Worm (Caenorhabditis elegans) whole organism, early embryonic: ENCODE data around the gene T26C12.2.
"Not testable (repeated sequence)": the region's sequence is repeated elsewhere in the genome, so short reads cannot be mapped to it uniquely, and the experiment has no call there.

Experiments used
- B0310.2 ChIP-seq: sonication (generic microtip); optimal IDR thresholded peaks from 2 replicates; lab custom pipeline; 2016; ENCODE audit warnings: mild to moderate bottlenecking, missing genetic modification characterization, missing compliant biosample characterization
- F13C5.2 ChIP-seq: sonication (generic microtip); optimal IDR thresholded peaks from 2 replicates; lab custom pipeline; 2017; ENCODE audit warnings: mild to moderate bottlenecking, missing genetic modification characterization, inconsistent platforms, missing compliant biosample characterization
- aly-1 ChIP-seq: sonication (generic microtip); optimal IDR thresholded peaks from 2 replicates; lab custom pipeline; 2016; ENCODE audit warnings: missing genetic modification characterization, missing compliant biosample characterization
- ama-1 ChIP-seq: fragments of 150-350 bp; optimal IDR thresholded peaks from 2 replicates; lab custom pipeline; 2014
- ceh-13 ChIP-seq: fragments of 200-800 bp; sonication (Bioruptor generic); optimal IDR thresholded peaks from 2 replicates; lab custom pipeline; 2018; ENCODE audit warnings: mild to moderate bottlenecking, missing genetic modification characterization, missing compliant biosample characterization
- ceh-36 ChIP-seq: sonication (generic microtip); optimal IDR thresholded peaks from 2 replicates; lab custom pipeline; 2016; ENCODE audit warnings: missing genetic modification characterization, inconsistent platforms, missing compliant biosample characterization
- ets-7 ChIP-seq: sonication (generic microtip); optimal IDR thresholded peaks from 2 replicates; lab custom pipeline; 2016; ENCODE audit warnings: missing genotype, missing genetic modification characterization, missing compliant biosample characterization
- flt-1 ChIP-seq: fragments of 200-800 bp; sonication (Bioruptor generic); IDR thresholded peaks from 2 replicates; pipeline ENCODE4 v1.3.6; 2022; ENCODE audit warnings: missing genetic modification characterization, missing compliant biosample characterization
- hmbx-1 ChIP-seq: sonication (generic microtip); optimal IDR thresholded peaks from 2 replicates; lab custom pipeline; 2016; ENCODE audit warnings: mild to moderate bottlenecking, missing genetic modification characterization, missing compliant biosample characterization
- hmg-4 ChIP-seq: fragments of 200-800 bp; sonication (Bioruptor generic); optimal IDR thresholded peaks from 2 replicates; lab custom pipeline; 2018; ENCODE audit warnings: mild to moderate bottlenecking, missing genetic modification characterization, missing compliant biosample characterization
- hnd-1 ChIP-seq: sonication (generic microtip); optimal IDR thresholded peaks from 2 replicates; lab custom pipeline; 2016; ENCODE audit warnings: missing genetic modification characterization, missing compliant biosample characterization
- pes-1 ChIP-seq: fragments of 200-800 bp; sonication (Bioruptor generic); IDR thresholded peaks from 2 replicates; pipeline ENCODE4 v1.3.6; 2022; ENCODE audit warnings: missing genetic modification reagents, missing genetic modification characterization, missing compliant biosample characterization
- scrt-1 ChIP-seq: fragments of 200-800 bp; sonication (Bioruptor generic); IDR thresholded peaks from 2 replicates; pipeline ENCODE4 v1.3.6; 2022; ENCODE audit warnings: missing genetic modification characterization, missing compliant biosample characterization
- sea-1 ChIP-seq: fragments of 200-800 bp; sonication (Bioruptor generic); conservative IDR thresholded peaks from 2 replicates; pipeline ENCODE4 v1.3.6; 2022; ENCODE audit warnings: missing genetic modification characterization, missing compliant biosample characterization
- tbx-11 ChIP-seq: fragments of 200-800 bp; sonication (Bioruptor generic); IDR thresholded peaks from 2 replicates; pipeline ENCODE4 v1.3.6; 2022; ENCODE audit warnings: missing genetic modification characterization, missing compliant biosample characterization
- tbx-37 ChIP-seq: fragments of 200-800 bp; sonication (Bioruptor generic); conservative IDR thresholded peaks from 2 replicates; pipeline ENCODE4 v1.3.6; 2022; ENCODE audit warnings: missing genetic modification reagents, missing genetic modification characterization, missing compliant biosample characterization
- tra-4 ChIP-seq: sonication (generic microtip); optimal IDR thresholded peaks from 2 replicates; lab custom pipeline; 2017; ENCODE audit warnings: missing genetic modification characterization, missing compliant biosample characterization

T26C12.2 gene

ce11 chrIV:3265657-3266056 is at the start of gene T26C12.2:
T26C12.2 (minus strand) TSS chrIV:3265757.
- TF ChIP-seq pes-1 (GFP tag; lab: Robert Waterston, UW) = no peak
- TF ChIP-seq scrt-1 (GFP tag; lab: Robert Waterston, UW) = no peak
- no peak for TF ChIP-seq B0310.2 (tag; lab: Kevin White, UChicago)
- TF ChIP-seq tra-4 = no peak
- no peak for TF ChIP-seq sea-1 (GFP tag; lab: Robert Waterston, UW)

- no peak for TF ChIP-seq tra-4
- TF ChIP-seq flt-1 (GFP tag; lab: Robert Waterston, UW) = no peak
- TF ChIP-seq tbx-37 (GFP tag; lab: Robert Waterston, UW) = no peak
- no peak for TF ChIP-seq tbx-11 (GFP tag; lab: Robert Waterston, UW)
- TF ChIP-seq pes-1 (GFP tag; lab: Robert Waterston, UW) = no peak
- TF ChIP-seq hmg-4 (GFP tag; lab: Kevin White, UChicago) = peak; percentile 28
These were observed 45.7 kb upstream of the T26C12.2 start, which contains the start of gene zip-11 for ce11 chrIV:3311243-3311642. zip-11 (plus strand) TSS chrIV:3311276.

- TF ChIP-seq ets-7 (tag; lab: Kevin White, UChicago) = no peak
- TF ChIP-seq B0310.2 (tag; lab: Kevin White, UChicago) = no peak
- no peak for TF ChIP-seq sea-1 (GFP tag; lab: Robert Waterston, UW)
- TF ChIP-seq tbx-11 (GFP tag; lab: Robert Waterston, UW) = no peak
- no peak for TF ChIP-seq ama-1
- TF ChIP-seq aly-1 = no peak
- no peak for TF ChIP-seq flt-1 (GFP tag; lab: Robert Waterston, UW)
- no peak for TF ChIP-seq hmg-4 (GFP tag; lab: Kevin White, UChicago)
- no peak for TF ChIP-seq ceh-13 (GFP tag; lab: Kevin White, UChicago)
- no peak for TF ChIP-seq tbx-37 (GFP tag; lab: Robert Waterston, UW)
- no peak for TF ChIP-seq scrt-1 (GFP tag; lab: Robert Waterston, UW)
- no peak for TF ChIP-seq F13C5.2 (tag; lab: Kevin White, UChicago)
- TF ChIP-seq hnd-1 (tag; lab: Kevin White, UChicago) = no peak
- no peak for TF ChIP-seq hmbx-1 (tag; lab: Kevin White, UChicago)
- no peak for TF ChIP-seq ceh-36 (tag; lab: Kevin White, UChicago)
These were observed 45.2 kb upstream of the T26C12.2 start for ce11 chrIV:3310662-3311219.

- no peak for TF ChIP-seq tbx-11 (GFP tag; lab: Robert Waterston, UW)
- no peak for TF ChIP-seq scrt-1 (GFP tag; lab: Robert Waterston, UW)
- TF ChIP-seq hmbx-1 (tag; lab: Kevin White, UChicago) = no peak
- no peak for TF ChIP-seq sea-1 (GFP tag; lab: Robert Waterston, UW)
- TF ChIP-seq hmg-4 (GFP tag; lab: Kevin White, UChicago) = no peak
- no peak for TF ChIP-seq B0310.2 (tag; lab: Kevin White, UChicago)
These were observed 43.3 kb upstream of the T26C12.2 start for ce11 chrIV:3308885-3309284.

- no peak for TF ChIP-seq flt-1 (GFP tag; lab: Robert Waterston, UW)
- TF ChIP-seq F13C5.2 (tag; lab: Kevin White, UChicago) = no peak
- no peak for TF ChIP-seq hmg-4 (GFP tag; lab: Kevin White, UChicago)
- TF ChIP-seq tbx-11 (GFP tag; lab: Robert Waterston, UW) = no peak
- no peak for TF ChIP-seq aly-1
- no peak for TF ChIP-seq pes-1 (GFP tag; lab: Robert Waterston, UW)
- no peak for TF ChIP-seq ceh-36 (tag; lab: Kevin White, UChicago)
- no peak for TF ChIP-seq tbx-37 (GFP tag; lab: Robert Waterston, UW)
- TF ChIP-seq scrt-1 (GFP tag; lab: Robert Waterston, UW) = no peak
- no peak for TF ChIP-seq ets-7 (tag; lab: Kevin White, UChicago)
- no peak for TF ChIP-seq hmbx-1 (tag; lab: Kevin White, UChicago)
- no peak for TF ChIP-seq tra-4
- TF ChIP-seq ama-1 = no peak
- no peak for TF ChIP-seq hnd-1 (tag; lab: Kevin White, UChicago)
These were observed 41.9 kb upstream of the T26C12.2 start, which contains the start of gene W08E12.9 for ce11 chrIV:3307463-3307862. W08E12.9 (minus strand) TSS chrIV:3307563.

ce11 chrIV:3305575-3305974 is 40.0 kb upstream of the T26C12.2 start, which contains the start of gene W08E12.2:
W08E12.2 (plus strand) TSS chrIV:3305875.
- TF ChIP-seq tbx-11 (GFP tag; lab: Robert Waterston, UW) = no peak

- TF ChIP-seq scrt-1 (GFP tag; lab: Robert Waterston, UW); tbx-37 (GFP tag; lab: Robert Waterston, UW); ets-7 (tag; lab: Kevin White, UChicago): not testable (repeated sequence)
These were observed 38.1 kb upstream of the T26C12.2 start, which contains the start of gene idpp-12 for ce11 chrIV:3303690-3304089. idpp-12 (plus strand) TSS chrIV:3303990.

ce11 chrIV:3302058-3302457 is 36.5 kb upstream of the T26C12.2 start, which contains the start of gene W08E12.4:
W08E12.4 (plus strand) TSS chrIV:3302358.
- TF ChIP-seq tra-4; ceh-36 (tag; lab: Kevin White, UChicago); flt-1 (GFP tag; lab: Robert Waterston, UW): not testable (repeated sequence)
